Fruit fly (Drosophila melanogaster) S2 (cell line): ENCODE measurements around the gene Snm1.

Experiments used
- CG8478 ChIP-seq: fragments of >200 bp; optimal IDR thresholded peaks from 2 replicates; lab custom pipeline; 2018
- CTCF ChIP-seq, 2 experiments: fragments of >200 bp; optimal IDR thresholded peaks; 2 replicates each; lab custom pipeline; 2018

Snm1 gene

dm6 chr3R:5554852-5555251 lies at the start of gene Snm1:
Gene Snm1 (plus strand): TSS chr3R:5555084.
- TF ChIP-seq CG8478 (lab: Kevin White, UChicago), result no peak
- TF ChIP-seq CTCF (optimal IDR thresholded peaks at IDR 0.05; lab: Kevin White, UChicago), result no peak

dm6 chr3R:5514759-5515158 lies 40.1 kb upstream of the Snm1 start:
- TF ChIP-seq CTCF (optimal IDR thresholded peaks at IDR 0.05; lab: Kevin White, UChicago) (no peak), CG8478 (lab: Kevin White, UChicago) (no peak)

- TF ChIP-seq CG8478 (lab: Kevin White, UChicago) (no peak), CTCF (optimal IDR thresholded peaks at IDR 0.05; lab: Kevin White, UChicago) (no peak)
Measured at dm6 chr3R:5516582-5517001, 38.3 kb upstream of the Snm1 start.

dm6 chr3R:5517002-5517875 lies 37.6 kb upstream of the Snm1 start, which contains the start of gene Itpr:
Gene Itpr (plus strand): TSS chr3R:5517117.
- no peak for TF ChIP-seq CG8478 (lab: Kevin White, UChicago)
- no peak for TF ChIP-seq CTCF (optimal IDR thresholded peaks at IDR 0.05; lab: Kevin White, UChicago)

- no peak for TF ChIP-seq CG8478 (lab: Kevin White, UChicago)
- no peak for TF ChIP-seq CTCF (optimal IDR thresholded peaks at IDR 0.05; lab: Kevin White, UChicago)
Measured at dm6 chr3R:5517876-5518211, 37.0 kb upstream of the Snm1 start.

- TF ChIP-seq CG8478 (lab: Kevin White, UChicago), result no peak
- no peak for TF ChIP-seq CTCF (optimal IDR thresholded peaks at IDR 0.05; lab: Kevin White, UChicago)
Measured at dm6 chr3R:5518627-5519026, 36.3 kb upstream of the Snm1 start.

DNA sequence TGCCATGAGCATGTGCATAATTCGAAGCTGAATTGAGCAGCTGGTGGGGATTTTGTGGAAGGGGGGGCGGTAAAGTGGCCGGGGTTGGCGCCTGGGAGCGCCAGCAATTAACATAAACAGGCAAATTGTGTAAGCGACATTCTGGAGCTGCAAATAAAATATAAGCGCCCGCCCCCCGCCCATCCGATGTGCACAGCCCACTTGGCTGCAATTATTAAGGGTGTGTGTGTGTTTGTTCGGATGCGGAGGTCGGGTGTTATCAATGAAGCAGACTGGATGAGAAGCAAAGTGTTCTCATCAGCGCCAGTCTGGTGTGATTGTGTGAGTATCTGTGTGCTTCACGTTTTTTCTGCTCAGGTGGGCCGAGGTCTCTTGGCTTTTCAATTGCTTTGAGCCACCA lies 35.1 kb upstream of the Snm1 start:
- TF ChIP-seq CTCF (optimal IDR thresholded peaks at IDR 0.05; lab: Kevin White, UChicago) (no peak), CG8478 (lab: Kevin White, UChicago) (no peak)

dm6 chr3R:5520566-5520965 lies 34.3 kb upstream of the Snm1 start:
- TF ChIP-seq CG8478 (lab: Kevin White, UChicago), result no peak
- TF ChIP-seq CTCF (optimal IDR thresholded peaks at IDR 0.05; lab: Kevin White, UChicago), result no peak

DNA sequence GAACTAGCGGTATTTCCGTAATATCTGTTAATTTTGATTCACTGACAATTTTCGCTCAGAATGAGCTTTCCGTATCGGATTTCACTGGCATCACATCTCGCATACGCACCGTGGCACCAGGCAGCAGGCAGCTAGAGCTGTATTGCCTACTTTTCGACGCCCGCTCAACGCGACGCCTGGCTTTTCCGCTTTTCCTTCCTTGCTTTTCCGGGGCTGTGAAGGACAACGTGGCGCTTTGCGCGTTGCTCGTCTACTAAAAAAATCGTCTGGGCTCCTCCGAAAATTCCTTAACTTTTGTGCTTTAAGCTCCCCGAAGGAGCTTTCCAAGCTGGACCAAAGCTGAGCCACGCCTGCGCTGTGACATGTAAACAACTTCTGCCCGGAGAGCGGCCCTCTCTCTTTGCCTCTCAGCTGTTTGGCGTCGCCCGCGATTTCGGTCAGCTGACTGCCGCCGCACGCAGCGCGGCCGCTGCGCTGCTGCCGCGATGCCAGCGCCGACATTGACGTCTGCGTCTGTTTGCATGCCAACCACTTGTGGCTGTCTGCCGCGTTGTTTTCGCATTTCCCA lies 31.7 kb upstream of the Snm1 start, which contains the start of the genes CG43845 and Nmdar1:
Gene CG43845 (minus strand): TSS at position 51 of the 568 bp plus-strand sequence.
Gene Nmdar1 (minus strand): TSS at position 259 of the 568 bp plus-strand sequence.
- TF ChIP-seq CTCF (optimal IDR thresholded peaks at IDR 0.05; lab: Kevin White, UChicago), result no peak

dm6 chr3R:5524804-5525203 lies 30.1 kb upstream of the Snm1 start:
- TF ChIP-seq CTCF (optimal IDR thresholded peaks at IDR 0.05; lab: Kevin White, UChicago) (no peak), CG8478 (lab: Kevin White, UChicago) (no peak)

- no peak for TF ChIP-seq CG8478 (lab: Kevin White, UChicago)
- TF ChIP-seq CTCF (optimal IDR thresholded peaks at IDR 0.05; lab: Kevin White, UChicago), result peak; percentile 53 to 68
Measured at dm6 chr3R:5527563-5527962, 27.3 kb upstream of the Snm1 start.

- TF ChIP-seq CG8478 (lab: Kevin White, UChicago) (no peak), CTCF (optimal IDR thresholded peaks at IDR 0.05; lab: Kevin White, UChicago) (peak; percentile 30 to 44)
Measured at dm6 chr3R:5547464-5547943, 7.4 kb upstream of the Snm1 start, which contains the start of gene CG2519. Gene CG2519 (minus strand): TSS chr3R:5547775.

DNA sequence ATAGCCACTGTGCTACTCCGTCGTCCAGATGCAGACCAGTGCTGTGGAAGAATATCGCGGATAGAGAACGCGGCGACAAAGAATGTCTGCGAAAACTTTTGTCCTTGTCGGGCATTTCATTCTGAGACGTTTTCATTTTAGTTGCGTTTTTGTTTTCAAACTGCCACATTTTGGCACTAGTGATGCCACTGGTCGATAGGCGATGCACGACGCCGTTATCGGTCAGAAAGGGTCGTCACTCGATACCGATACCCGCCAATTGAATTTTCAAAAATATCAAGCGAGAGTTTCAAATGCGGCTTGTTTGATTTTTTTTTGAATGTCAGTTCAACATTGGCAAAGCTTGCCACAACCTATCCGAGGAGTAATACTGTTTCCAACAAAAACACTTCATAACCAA lies 4.4 kb upstream of the Snm1 start:
- peak; percentile 2 to 4 for TF ChIP-seq CTCF (optimal IDR thresholded peaks at IDR 0.05; lab: Kevin White, UChicago)
- no peak for TF ChIP-seq CG8478 (lab: Kevin White, UChicago)

DNA sequence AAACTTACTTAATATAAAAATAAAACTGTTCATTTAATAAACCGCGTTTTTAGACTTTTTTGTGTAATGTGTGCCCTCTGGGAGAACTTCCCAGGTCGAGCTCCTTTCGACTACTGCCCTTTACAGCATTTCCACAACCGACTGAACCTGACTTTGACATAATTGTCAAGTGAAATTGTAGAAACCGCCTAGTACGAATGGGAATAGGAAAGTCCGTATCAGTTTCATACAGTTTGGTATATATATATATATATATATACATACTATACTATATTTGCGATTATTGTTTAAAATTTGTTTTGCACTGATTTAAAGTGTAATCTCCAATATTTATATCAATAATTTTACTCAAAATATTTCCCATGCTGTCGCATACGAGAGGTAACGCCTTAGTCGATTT lies 3.8 kb upstream of the Snm1 start, which contains the start of gene mia:
Gene mia (minus strand): TSS at position 101 of the 400 bp plus-strand sequence.
- no peak for TF ChIP-seq CG8478 (lab: Kevin White, UChicago)

DNA sequence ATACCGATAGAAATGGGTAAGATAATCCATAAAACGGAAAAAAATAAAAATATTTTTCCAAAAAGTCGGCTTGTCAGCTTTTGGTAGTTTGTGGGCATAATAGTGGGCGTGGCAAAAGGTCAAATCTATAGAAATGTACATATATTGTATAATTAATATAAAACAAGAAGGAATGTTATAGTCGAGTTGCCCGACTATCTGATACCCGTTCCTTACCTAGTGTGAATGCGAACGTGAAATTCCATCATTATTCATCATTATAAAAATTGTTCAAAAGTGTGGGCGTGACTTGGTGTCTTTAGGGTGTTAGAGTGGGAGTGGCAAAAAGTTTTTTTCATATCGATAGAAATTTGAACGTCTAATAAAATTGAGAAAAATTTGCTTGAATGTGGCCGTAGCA lies 3.3 kb upstream of the Snm1 start:
- no peak for TF ChIP-seq CTCF (optimal IDR thresholded peaks at IDR 0.05; lab: Kevin White, UChicago)
- no peak for TF ChIP-seq CG8478 (lab: Kevin White, UChicago)
